Fruit fly (Drosophila melanogaster): Measurements from ENCODE around the gene Usp16-45.
A peak's percentile ranks its signal among the peaks of the same experiment; 100 is the strongest.

The Usp16-45 gene

dm6 chrX:5421407-5422250 is at the start of gene Usp16-45:
Usp16-45 (plus strand) TSS chrX:5421533.
- no peak for TF ChIP-seq CG17801 (GFP tag; optimal IDR thresholded peaks at IDR 0.05; ENCODE audit: partially characterized antibody)

DNA sequence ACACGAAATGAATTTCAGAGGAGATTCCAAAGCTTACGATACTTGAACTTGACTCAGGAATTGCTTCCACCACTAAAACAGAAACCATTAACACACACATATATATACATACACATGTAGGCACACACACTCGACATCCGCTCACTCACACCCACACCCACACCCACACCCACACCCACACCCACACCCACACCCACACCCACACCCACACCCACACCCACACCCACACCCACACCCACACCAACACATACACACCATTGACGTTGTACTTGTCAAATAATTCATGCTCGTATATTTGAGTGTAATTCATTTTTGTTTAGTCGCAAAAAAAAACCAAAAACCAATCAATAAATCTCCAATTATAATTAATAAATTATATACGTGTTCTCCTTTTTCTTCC is 38.8 kb upstream of the Usp16-45 start:
- no peak for TF ChIP-seq CG17801 (GFP tag; optimal IDR thresholded peaks at IDR 0.05; ENCODE audit: partially characterized antibody)

DNA sequence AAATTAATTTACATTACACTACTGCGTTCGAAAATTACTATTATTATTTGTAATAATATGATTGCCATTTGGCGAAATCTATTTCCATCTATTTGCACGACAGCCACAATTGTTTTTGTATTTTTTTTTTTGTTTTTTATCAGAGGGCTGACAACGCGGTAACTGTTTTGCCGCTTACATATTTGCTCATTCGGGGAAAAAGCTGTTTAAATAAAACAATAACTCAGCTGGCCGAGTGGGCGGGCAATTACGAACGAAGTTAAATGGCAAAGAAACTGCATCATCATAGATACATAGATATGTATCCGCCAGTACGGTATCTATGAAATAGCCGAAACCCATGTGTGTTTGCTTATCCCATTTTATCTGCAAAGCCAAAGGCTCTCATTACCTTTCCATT is 12.5 kb upstream of the Usp16-45 start:
- no peak for TF ChIP-seq CG17801 (GFP tag; optimal IDR thresholded peaks at IDR 0.05; ENCODE audit: partially characterized antibody)

dm6 chrX:5410749-5411148 is 10.6 kb upstream of the Usp16-45 start, which contains the start of gene NAAT1:
NAAT1 (minus strand) TSS chrX:5410849.
- TF ChIP-seq CG17801 (GFP tag; optimal IDR thresholded peaks at IDR 0.05; ENCODE audit: partially characterized antibody): no peak

dm6 chrX:5417836-5418554 is 3.3 kb upstream of the Usp16-45 start:
- no peak for TF ChIP-seq CG17801 (GFP tag; optimal IDR thresholded peaks at IDR 0.05; ENCODE audit: partially characterized antibody)

DNA sequence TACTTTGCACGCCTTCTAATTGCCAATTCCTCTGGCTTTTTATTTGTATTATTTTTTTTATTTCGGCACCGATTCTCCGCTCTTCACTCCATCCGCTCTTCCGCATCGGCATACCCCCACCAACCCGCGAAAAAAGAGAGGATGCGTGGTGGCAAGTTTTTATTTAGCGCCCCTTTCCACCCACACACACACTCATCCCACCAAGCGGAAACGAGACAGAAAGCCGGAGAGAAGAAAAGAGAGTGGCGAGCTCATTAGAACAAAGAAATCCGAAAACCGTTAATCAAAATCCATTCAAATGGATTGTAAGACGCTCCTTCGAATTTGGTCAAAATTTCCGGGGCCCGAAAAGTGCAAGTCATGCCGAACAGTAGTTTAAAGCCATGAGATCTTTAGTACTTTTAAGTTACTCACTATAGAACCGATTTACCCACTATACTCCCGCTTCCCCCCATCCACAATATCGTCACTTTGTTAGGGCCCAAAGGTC is 2.7 kb upstream of the Usp16-45 start:
- TF ChIP-seq CG17801 (GFP tag; optimal IDR thresholded peaks at IDR 0.05; ENCODE audit: partially characterized antibody): no peak

- no peak for TF ChIP-seq CG17801 (GFP tag; optimal IDR thresholded peaks at IDR 0.05; ENCODE audit: partially characterized antibody)
Measured at dm6 chrX:5419045-5419901, 2.1 kb upstream of the Usp16-45 start.

- no peak for TF ChIP-seq CG17801 (GFP tag; optimal IDR thresholded peaks at IDR 0.05; ENCODE audit: partially characterized antibody)
Measured at dm6 chrX:5419905-5420567, 1.3 kb upstream of the Usp16-45 start.

DNA sequence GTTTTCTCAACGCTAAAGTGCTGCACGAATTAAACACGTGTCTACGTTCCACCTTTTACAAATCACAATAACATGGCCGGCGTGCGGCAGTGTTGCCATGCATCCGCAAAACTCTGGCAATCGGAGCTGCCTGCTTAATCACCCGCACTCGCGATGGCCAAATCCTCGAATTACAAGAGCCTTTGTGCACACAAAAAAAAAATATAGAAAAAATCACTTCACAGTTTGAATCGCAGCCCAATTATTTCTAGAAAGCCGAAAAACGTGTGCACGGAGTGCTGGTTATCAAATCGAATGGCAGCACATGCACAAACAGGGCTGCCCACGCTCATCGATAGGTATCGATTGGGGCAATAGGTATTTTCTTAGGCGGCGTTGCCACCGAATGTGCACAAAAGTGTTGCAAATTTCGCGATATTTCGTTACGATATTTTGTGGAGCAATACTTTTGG is 739 bp upstream of the Usp16-45 start, which contains the start of gene spoon:
TSS of gene spoon (minus strand) at position 300 of the 452 bp plus-strand sequence.
- no peak for TF ChIP-seq CG17801 (GFP tag; optimal IDR thresholded peaks at IDR 0.05; ENCODE audit: partially characterized antibody)

dm6 chrX:5422251-5422551 is 868 bp downstream of the Usp16-45 start:
- no peak for TF ChIP-seq CG17801 (GFP tag; optimal IDR thresholded peaks at IDR 0.05; ENCODE audit: partially characterized antibody)

dm6 chrX:5427261-5427660 is 5.9 kb downstream of the Usp16-45 start, which contains the start of gene CG16756:
CG16756 (plus strand) TSS chrX:5427517.
- no peak for TF ChIP-seq CG17801 (GFP tag; optimal IDR thresholded peaks at IDR 0.05; ENCODE audit: partially characterized antibody)

DNA sequence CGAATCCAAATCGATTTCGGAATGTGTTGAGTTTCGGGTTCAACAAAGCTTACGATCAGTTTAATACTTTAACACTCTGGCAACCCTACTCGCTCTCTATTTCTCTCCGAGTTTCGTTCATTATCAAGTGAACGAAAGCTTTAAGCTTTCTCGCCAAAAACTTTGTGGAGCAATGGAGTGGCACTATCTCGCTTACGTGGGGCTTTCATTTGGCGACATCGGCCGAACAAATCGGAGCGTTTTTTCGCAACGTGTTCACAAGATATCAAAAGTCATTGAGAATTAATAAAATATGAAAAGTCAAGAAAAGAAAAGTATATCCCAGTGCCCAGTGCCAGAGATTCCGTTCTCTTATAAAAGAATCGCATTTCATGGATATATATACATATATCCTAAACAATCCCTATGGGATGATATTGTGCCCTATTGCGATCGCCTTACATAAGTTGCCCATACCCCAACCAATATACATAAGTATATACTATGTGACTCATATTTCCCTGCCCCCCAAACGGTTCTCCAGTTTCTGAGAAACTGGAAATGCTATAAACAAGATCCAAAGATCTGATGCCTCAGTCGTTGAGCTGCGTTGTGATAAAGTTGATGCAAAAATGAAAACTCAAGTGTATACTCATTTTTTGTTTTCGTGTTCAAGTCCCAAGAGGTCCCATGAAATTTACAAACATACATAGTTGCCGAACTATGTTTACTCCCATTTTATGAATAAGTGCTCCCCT is 7.2 kb downstream of the Usp16-45 start:
- peak; percentile 79 for TF ChIP-seq CG17801 (GFP tag; optimal IDR thresholded peaks at IDR 0.05; ENCODE audit: partially characterized antibody)

DNA sequence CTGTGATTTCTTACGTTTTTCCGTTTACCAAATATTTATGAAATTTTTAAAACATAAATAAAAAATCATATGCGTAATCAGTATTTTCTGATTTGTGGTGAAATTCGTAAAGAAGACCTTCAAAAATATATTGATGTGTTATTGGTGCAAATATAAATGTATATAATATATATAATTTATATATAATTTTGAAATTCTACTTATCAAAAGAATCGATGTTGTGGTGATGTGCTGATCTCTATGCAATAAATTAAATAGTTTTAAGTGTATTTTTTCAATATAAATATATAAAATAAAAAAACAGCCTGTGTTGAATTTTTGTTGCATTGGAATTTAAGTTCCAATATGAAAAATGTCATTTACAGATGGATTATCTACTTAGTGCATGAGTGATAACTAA is 7.9 kb downstream of the Usp16-45 start, which contains the start of gene CG15784:
TSS of gene CG15784 (plus strand) at position 301 of the 400 bp plus-strand sequence.
- no peak for TF ChIP-seq CG17801 (GFP tag; optimal IDR thresholded peaks at IDR 0.05; ENCODE audit: partially characterized antibody)

Data from ovary, adult (tissue).